Fruit fly (Drosophila melanogaster) whole organism, adult: ENCODE results near the gene CG12093.

ENCODE experiments used
- CG14711 ChIP-seq: fragments of 200-800 bp; sonication (Bioruptor generic); optimal IDR thresholded peaks from 2 replicates; lab custom pipeline; 2018; ENCODE audit warnings: missing biosample characterization, mild to moderate bottlenecking, missing genetic modification characterization, moderate library complexity
- CG1620 ChIP-seq: fragments of 200-800 bp; sonication (Bioruptor generic); optimal IDR thresholded peaks from 2 replicates; lab custom pipeline; 2016; ENCODE audit warnings: missing biosample characterization, missing genetic modification characterization
- CG7101 ChIP-seq: fragments of 200-800 bp; sonication (Bioruptor generic); optimal IDR thresholded peaks from 2 replicates; lab custom pipeline; 2018; ENCODE audit warnings: missing biosample characterization, mild to moderate bottlenecking, missing genetic modification characterization, moderate library complexity
- bab1 ChIP-seq: fragments of 200-800 bp; sonication (Bioruptor generic); optimal IDR thresholded peaks from 3 replicates; lab custom pipeline; 2019; ENCODE audit warnings: missing biosample characterization, mild to moderate bottlenecking, missing genetic modification characterization, moderate library complexity
- cnc ChIP-seq, 2 experiments: fragments of >200 bp; optimal IDR thresholded peaks; 2 replicates each; lab custom pipeline; 2017
- kay ChIP-seq: fragments of 200-800 bp; sonication (Bioruptor generic); peaks from one replicate; lab custom pipeline; 2016; ENCODE audit warnings: missing biosample characterization, missing genetic modification characterization, borderline replicate concordance
- ovo ChIP-seq: fragments of 200-800 bp; sonication (Bioruptor generic); optimal IDR thresholded peaks from 2 replicates; lab custom pipeline; 2016; ENCODE audit warnings: missing biosample characterization, missing genetic modification characterization
- toe ChIP-seq: fragments of 200-800 bp; sonication (Bioruptor generic); optimal IDR thresholded peaks from 2 replicates; lab custom pipeline; 2016; ENCODE audit warnings: missing biosample characterization, missing genetic modification characterization

DNA sequence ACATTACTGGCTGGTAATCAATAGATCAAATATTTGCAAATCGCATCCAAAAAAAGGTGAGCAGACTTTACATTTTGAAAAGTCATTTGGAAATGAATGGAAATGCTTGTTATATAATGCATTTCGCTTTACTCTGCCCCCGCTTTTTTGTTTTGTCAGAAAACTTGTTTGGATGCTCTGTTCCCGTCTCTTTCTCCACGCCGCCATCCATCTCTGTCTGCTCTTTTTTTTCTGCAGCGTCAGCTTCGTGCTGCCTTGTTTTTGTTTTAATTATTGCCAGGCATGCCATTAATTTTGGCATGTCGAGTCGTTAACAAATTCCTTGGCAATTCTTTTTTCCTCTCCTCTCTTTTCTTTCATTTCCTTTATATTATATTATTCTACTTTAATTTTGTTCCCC, 27.6 kb upstream of the CG12093 start:
- TF ChIP-seq CG7101 (tag; lab: Kevin White, UChicago) (no peak), CG1620 (no peak), toe (no peak), cnc (optimal IDR thresholded peaks at IDR 0.05; lab: Kevin White, UChicago) (no peak), bab1 (GFP tag; lab: Kevin White, UChicago) (no peak), kay (GFP tag; lab: Kevin White, UChicago) (no peak), CG14711 (tag; lab: Kevin White, UChicago) (no peak), ovo (GFP tag; lab: Kevin White, UChicago) (no peak)
